Worm (Caenorhabditis elegans) whole organism, L1 larva: ENCODE measurements around the gene Y32B12A.5.

Source experiments
- alr-1 ChIP-seq: fragments of 200-800 bp; sonication (Bioruptor generic); optimal IDR thresholded peaks from 2 replicates; lab custom pipeline; 2018; ENCODE audit warnings: borderline replicate concordance, mild to moderate bottlenecking, missing genetic modification characterization, missing compliant biosample characterization
- aly-2 ChIP-seq: fragments of 150-350 bp; optimal IDR thresholded peaks from 2 replicates; lab custom pipeline; 2014; ENCODE audit warnings: missing biosample characterization, missing genetic modification characterization
- ama-1 ChIP-seq: fragments of 150-350 bp; optimal IDR thresholded peaks from 2 replicates; lab custom pipeline; 2014
- ces-1 ChIP-seq: fragments of 150-350 bp; optimal IDR thresholded peaks from 2 replicates; lab custom pipeline; 2014; ENCODE audit warnings: missing biosample characterization, missing genetic modification reagents, missing genetic modification characterization
- egl-13 ChIP-seq: sonication (generic microtip); optimal IDR thresholded peaks from 2 replicates; lab custom pipeline; 2016; ENCODE audit warnings: missing genotype, missing genetic modification reagents, missing genetic modification characterization, missing compliant biosample characterization
- egl-27 ChIP-seq, 2 experiments: fragments of 150-350 bp in 1 of 2; sonication (generic microtip); optimal IDR thresholded peaks; 3 replicates each; lab custom pipeline; 2017 to 2018; ENCODE audit warnings: missing biosample characterization in 2 of 2, missing genetic modification characterization in 2 of 2, missing genetic modification reagents in 2 of 2
- mdl-1 ChIP-seq, 2 experiments: fragments of 150-350 bp; optimal IDR thresholded peaks; 2 replicates each; lab custom pipeline; 2014 to 2017; ENCODE audit warnings: missing biosample characterization in 2 of 2, missing genetic modification characterization in 2 of 2, inconsistent platforms in 1 of 2
- nhr-47 ChIP-seq: sonication (generic microtip); optimal IDR thresholded peaks from 2 replicates; lab custom pipeline; 2016; ENCODE audit warnings: mild to moderate bottlenecking, missing genetic modification characterization, moderate library complexity, missing compliant biosample characterization
- nhr-77 ChIP-seq: fragments of 150-350 bp; optimal IDR thresholded peaks from 2 replicates; lab custom pipeline; 2014; ENCODE audit warnings: missing biosample characterization, missing genetic modification characterization
- unc-62 ChIP-seq: fragments of 150-350 bp; optimal IDR thresholded peaks from 2 replicates; lab custom pipeline; 2014; ENCODE audit warnings: missing biosample characterization, missing genetic modification reagents, missing genetic modification characterization

DNA sequence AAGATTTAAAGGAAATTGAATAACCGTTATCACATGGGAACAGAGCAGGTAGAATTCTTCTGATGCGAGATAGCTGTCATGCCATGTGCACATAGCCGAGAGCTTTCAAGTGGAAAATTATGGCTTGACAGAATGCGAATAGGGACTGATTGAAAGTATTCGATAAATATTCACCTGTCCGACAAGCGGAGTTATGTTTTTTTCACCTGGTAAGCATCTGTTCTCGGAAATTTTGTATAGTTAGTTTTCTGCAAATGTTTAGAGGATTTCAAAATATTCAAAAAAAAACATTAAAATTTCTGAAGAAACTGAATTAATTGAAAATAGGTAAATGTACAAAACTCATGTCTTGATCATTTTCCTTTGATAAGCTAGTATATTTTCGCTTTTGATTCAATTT, 10.1 kb upstream of the Y32B12A.5 start, which contains the start of gene srh-136:
- TF ChIP-seq ces-1 = no peak
- TF ChIP-seq ama-1 = no peak
- no peak for TF ChIP-seq unc-62 (GFP tag; lab: Kevin White, UChicago)
- no peak for TF ChIP-seq nhr-77 (tag; lab: Kevin White, UChicago)
- TF ChIP-seq egl-13 = no peak
- TF ChIP-seq nhr-47 (tag; lab: Kevin White, UChicago) = no peak
- TF ChIP-seq alr-1 (tag; lab: Kevin White, UChicago) = no peak
- TF ChIP-seq egl-27 (tag; optimal IDR thresholded peaks at IDR 0.05; lab: Kevin White, UChicago) = no peak
- TF ChIP-seq mdl-1 (tag; optimal IDR thresholded peaks at IDR 0.05; lab: Kevin White, UChicago) = no peak
- TF ChIP-seq aly-2 (tag; lab: Kevin White, UChicago) = no peak
